Worm (Caenorhabditis elegans): ENCODE data around the gene pos-1.
A peak's percentile ranks its signal among the peaks of the same experiment; 100 is the strongest.

The pos-1 gene

DNA sequence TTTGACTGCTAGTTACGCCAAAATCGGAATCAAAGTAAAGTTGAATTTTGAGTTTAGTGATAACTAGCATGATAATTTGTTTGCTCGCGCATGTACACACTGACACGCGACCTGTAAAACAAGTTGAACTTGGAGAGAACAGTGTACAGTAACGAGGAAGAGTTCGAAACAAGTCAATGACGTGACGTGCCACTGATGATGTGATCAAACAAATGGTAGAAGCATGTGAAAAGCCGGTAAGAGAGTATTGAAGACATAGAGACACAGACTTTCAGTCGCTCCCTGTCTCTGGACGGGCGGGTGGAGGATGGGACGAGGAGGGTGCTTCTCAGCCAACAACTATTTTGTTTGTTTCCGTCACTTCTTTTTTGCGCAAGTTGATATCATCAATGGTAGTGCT, 10.7 kb upstream of the pos-1 start:
- TF ChIP-seq irx-1 (tag; optimal IDR thresholded peaks at IDR 0.05): no peak
- no peak for TF ChIP-seq mdl-1 (tag; optimal IDR thresholded peaks at IDR 0.05)
- no peak for TF ChIP-seq nhr-84 (tag; optimal IDR thresholded peaks at IDR 0.05)
- TF ChIP-seq nhr-12 (tag; optimal IDR thresholded peaks at IDR 0.05): no peak
- no peak for TF ChIP-seq pag-3 (tag; optimal IDR thresholded peaks at IDR 0.05; ENCODE audit: borderline replicate concordance, insufficient read depth)
- no peak for TF ChIP-seq lin-39 (tag; optimal IDR thresholded peaks at IDR 0.05)
- TF ChIP-seq nhr-77 (tag; optimal IDR thresholded peaks at IDR 0.05): no peak
- no peak for TF ChIP-seq ceh-90 (tag; optimal IDR thresholded peaks at IDR 0.05)
- TF ChIP-seq nhr-76 (tag; optimal IDR thresholded peaks at IDR 0.05): no peak
- no peak for TF ChIP-seq nhr-20 (tag; optimal IDR thresholded peaks at IDR 0.05)
- TF ChIP-seq vab-15 (tag; optimal IDR thresholded peaks at IDR 0.05): no peak
- TF ChIP-seq skn-1 (tag; optimal IDR thresholded peaks at IDR 0.05): no peak
- TF ChIP-seq mep-1 (tag; optimal IDR thresholded peaks at IDR 0.05): no peak
- no peak for TF ChIP-seq xbp-1 (tag; optimal IDR thresholded peaks at IDR 0.05)
- TF ChIP-seq sox-4 (tag; optimal IDR thresholded peaks at IDR 0.05): no peak
- no peak for TF ChIP-seq tlp-1 (tag; optimal IDR thresholded peaks at IDR 0.05)
- TF ChIP-seq rnt-1 (tag; optimal IDR thresholded peaks at IDR 0.05): no peak
- no peak for TF ChIP-seq zag-1 (tag; optimal IDR thresholded peaks at IDR 0.05)
- no peak for TF ChIP-seq lir-3 (tag; optimal IDR thresholded peaks at IDR 0.05; ENCODE audit: poor library complexity)

DNA sequence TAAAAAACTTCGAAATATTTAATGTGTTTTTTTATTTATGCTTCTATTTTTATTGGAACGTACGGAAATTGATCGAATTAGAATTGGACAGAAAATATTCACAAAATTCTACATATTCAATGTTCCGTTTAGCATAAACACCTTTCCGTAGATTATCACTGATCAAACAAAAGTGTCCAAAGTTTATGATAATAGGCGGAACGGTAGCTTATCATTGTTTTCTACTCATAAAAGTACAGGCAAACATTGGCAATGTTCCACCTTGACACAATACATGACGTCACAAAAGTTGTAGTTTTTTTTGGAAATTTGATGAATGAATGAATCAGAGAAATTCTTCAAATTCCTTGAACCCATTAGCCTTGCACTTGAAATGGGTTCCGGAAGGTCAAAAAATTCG, 10.0 kb upstream of the pos-1 start:
- TF ChIP-seq lin-13 (GFP tag; optimal IDR thresholded peaks at IDR 0.05) (no peak), nhr-85 (tag) (peak; percentile 59)

DNA sequence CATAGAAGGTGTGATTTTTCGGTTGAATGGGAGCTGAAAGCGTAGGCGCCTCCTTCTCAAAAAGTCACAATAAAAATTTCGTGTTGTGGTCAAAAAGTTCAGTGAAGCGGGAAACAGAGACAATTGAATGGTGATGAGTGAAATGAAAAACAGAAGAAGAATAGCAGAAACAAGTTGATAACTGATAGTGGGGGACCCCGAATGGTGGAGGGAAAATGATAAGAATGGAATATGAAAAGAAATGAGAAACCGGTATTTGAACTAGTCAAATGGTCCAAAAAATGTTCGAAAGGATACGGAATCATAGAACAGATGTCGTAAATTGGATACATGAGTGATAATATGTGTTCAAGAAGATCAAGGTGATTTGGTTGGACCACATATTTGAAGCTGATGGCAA, 9.5 kb upstream of the pos-1 start:
- TF ChIP-seq elt-2 (tag; optimal IDR thresholded peaks at IDR 0.05) (no peak), elt-3 (tag; optimal IDR thresholded peaks at IDR 0.05) (peak in 3 of 6 experiments; percentile 44 to 59 (median 54)), mdl-1 (tag; optimal IDR thresholded peaks at IDR 0.05) (no peak), ama-1 (optimal IDR thresholded peaks at IDR 0.05) (no peak), blmp-1 (tag; optimal IDR thresholded peaks at IDR 0.05) (peak; percentile 59)

DNA sequence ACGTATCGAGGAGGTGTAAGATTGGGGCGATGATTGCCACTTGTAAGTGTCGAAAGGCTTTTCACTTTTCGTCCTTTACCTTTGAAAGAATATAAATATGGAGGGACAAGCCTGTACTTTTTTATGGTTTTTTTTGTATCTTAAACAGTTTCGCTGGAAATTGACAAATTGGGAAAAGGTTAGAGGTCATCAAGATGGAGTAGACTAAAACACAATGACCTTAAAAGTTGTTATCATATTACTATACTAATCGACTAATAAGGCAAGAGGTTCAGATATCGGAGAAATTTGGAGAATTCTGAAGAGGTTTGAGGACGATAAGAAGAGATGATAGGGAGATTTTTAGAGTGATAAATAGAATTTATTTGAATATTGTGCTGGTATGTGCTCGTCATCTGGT, 7.7 kb upstream of the pos-1 start:
- no peak for TF ChIP-seq xbp-1 (tag; optimal IDR thresholded peaks at IDR 0.05)
- no peak for TF ChIP-seq pax-3 (tag; optimal IDR thresholded peaks at IDR 0.05)
- TF ChIP-seq ceh-88 (GFP tag; IDR thresholded peaks at IDR 0.05): no peak
- TF ChIP-seq nhr-85 (tag): peak; percentile 67
- TF ChIP-seq elt-3 (tag; optimal IDR thresholded peaks at IDR 0.05): peak in 2 of 6 experiments; percentile 28 to 30
- no peak for TF ChIP-seq egl-27 (tag; optimal IDR thresholded peaks at IDR 0.05)
- TF ChIP-seq ztf-11 (tag; optimal IDR thresholded peaks at IDR 0.05): no peak
- TF ChIP-seq nhr-84 (tag; optimal IDR thresholded peaks at IDR 0.05): no peak
- no peak for TF ChIP-seq aly-2 (tag; optimal IDR thresholded peaks at IDR 0.05)
- TF ChIP-seq nhr-71 (tag; optimal IDR thresholded peaks at IDR 0.05): no peak
- TF ChIP-seq unc-62 (GFP tag; optimal IDR thresholded peaks at IDR 0.05): no peak
- TF ChIP-seq zag-1 (tag; optimal IDR thresholded peaks at IDR 0.05): no peak
- TF ChIP-seq Y116A8C.19 (tag; optimal IDR thresholded peaks at IDR 0.05; ENCODE audit: borderline replicate concordance): no peak

DNA sequence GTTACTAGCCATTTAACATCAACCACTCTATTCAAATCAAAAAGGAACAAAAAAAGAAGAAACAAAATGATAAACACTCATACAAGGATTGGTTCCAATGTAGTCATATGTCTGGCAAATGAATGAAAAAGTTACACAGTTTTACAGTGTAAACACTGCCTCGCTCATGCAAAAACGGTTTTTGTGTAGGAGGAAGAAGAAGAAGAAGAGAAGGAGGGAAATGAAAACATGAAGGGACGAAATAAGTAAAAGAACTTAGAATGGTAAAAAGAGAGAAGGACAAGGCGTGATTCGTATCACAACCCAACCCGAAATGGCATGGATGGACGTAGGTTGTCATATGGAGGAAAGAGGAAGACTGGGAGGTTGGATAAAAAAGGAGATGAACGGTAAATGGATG, 7.0 kb upstream of the pos-1 start:
- TF ChIP-seq lin-14 (GFP tag; optimal IDR thresholded peaks at IDR 0.05): peak; percentile 88
- TF ChIP-seq C16A3.4 (tag; optimal IDR thresholded peaks at IDR 0.05): peak; percentile 27
- peak in 1 of 2 experiments; percentile 6 for TF ChIP-seq mdl-1 (tag; optimal IDR thresholded peaks at IDR 0.05)
- TF ChIP-seq nhr-71 (tag; optimal IDR thresholded peaks at IDR 0.05): peak; percentile 30
- TF ChIP-seq mep-1 (tag; optimal IDR thresholded peaks at IDR 0.05): peak; percentile 35
- peak in 2 of 6 experiments; percentile 47 to 70 for TF ChIP-seq elt-3 (tag; optimal IDR thresholded peaks at IDR 0.05)
- peak; percentile 27 for TF ChIP-seq nhr-90 (tag; optimal IDR thresholded peaks at IDR 0.05; ENCODE audit: poor library complexity)
- no peak for TF ChIP-seq sptf-1 (tag; optimal IDR thresholded peaks at IDR 0.05)
- no peak for TF ChIP-seq hpl-2 (GFP tag; optimal IDR thresholded peaks at IDR 0.05)
- TF ChIP-seq nhr-20 (tag; optimal IDR thresholded peaks at IDR 0.05): peak; percentile 65
- TF ChIP-seq snu-23 (GFP tag; optimal IDR thresholded peaks at IDR 0.05): peak; percentile 59
- TF ChIP-seq lsy-2 (tag; optimal IDR thresholded peaks at IDR 0.05): peak in 1 of 2 experiments; percentile 19
- TF ChIP-seq ceh-88 (GFP tag; IDR thresholded peaks at IDR 0.05): no peak
- TF ChIP-seq lin-35 (GFP tag; optimal IDR thresholded peaks at IDR 0.05): peak in 1 of 2 experiments; percentile 49
- peak; percentile 80 for TF ChIP-seq pag-3 (tag; optimal IDR thresholded peaks at IDR 0.05; ENCODE audit: borderline replicate concordance, insufficient read depth)
- peak; percentile 92 for TF ChIP-seq nhr-85 (tag)
- no peak for TF ChIP-seq rnt-1 (tag; optimal IDR thresholded peaks at IDR 0.05)
- no peak for TF ChIP-seq aly-2 (tag; optimal IDR thresholded peaks at IDR 0.05)
- no peak for TF ChIP-seq mab-9 (GFP tag; IDR thresholded peaks at IDR 0.05)
- TF ChIP-seq blmp-1 (tag; optimal IDR thresholded peaks at IDR 0.05): peak; percentile 77
